Worm (Caenorhabditis elegans) whole organism, L2 larva: ENCODE measurements around the gene cyp-25A6.

Source experiments
- aly-2 ChIP-seq: fragments of 150-350 bp; optimal IDR thresholded peaks from 2 replicates; lab custom pipeline; 2014; ENCODE audit warnings: missing biosample characterization, missing genetic modification characterization
- lin-39 ChIP-seq: fragments of 150-350 bp; optimal IDR thresholded peaks from 2 replicates; lab custom pipeline; 2014; ENCODE audit warnings: missing biosample characterization, missing genetic modification reagents, missing genetic modification characterization
- snpc-4 ChIP-seq: fragments of 150-350 bp; optimal IDR thresholded peaks from 2 replicates; lab custom pipeline; 2014; ENCODE audit warnings: missing biosample characterization, missing genetic modification characterization

DNA sequence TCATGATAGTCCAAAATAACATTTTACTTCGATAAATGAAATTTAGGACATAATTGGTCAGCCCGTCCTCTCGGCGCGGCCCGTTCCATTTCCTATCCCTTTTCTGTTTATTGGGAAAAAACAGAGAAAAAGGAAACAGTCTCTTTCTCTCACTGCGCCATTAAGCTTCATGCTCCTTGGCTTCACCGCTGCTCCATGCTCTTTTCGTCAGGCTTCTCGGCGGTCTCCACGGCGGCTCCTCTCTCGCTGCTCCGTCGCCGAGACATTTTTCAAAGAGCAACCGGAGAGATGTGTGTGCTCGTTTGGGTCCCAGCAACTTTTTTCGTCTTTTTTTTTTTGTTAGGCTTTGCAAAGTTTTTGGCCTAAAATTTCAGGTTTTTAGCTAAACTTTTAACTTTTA is 13.6 kb downstream of the cyp-25A6 start:
- TF ChIP-seq lin-39 (tag; lab: Kevin White, UChicago), result no peak
- no peak for TF ChIP-seq aly-2 (tag; lab: Kevin White, UChicago)
- TF ChIP-seq snpc-4 (tag; lab: Kevin White, UChicago), result no peak
